Worm (Caenorhabditis elegans) whole organism, L1 larva: Measurements from ENCODE around the gene tag-329.

Experiments
- C34B4.2 ChIP-seq: sonication (generic microtip); optimal IDR thresholded peaks from 2 replicates; lab custom pipeline; 2017; ENCODE audit warnings: mild to moderate bottlenecking, missing genetic modification characterization, missing compliant biosample characterization
- F16B12.6 ChIP-seq: fragments of 150-350 bp; optimal IDR thresholded peaks from 2 replicates; lab custom pipeline; 2014; ENCODE audit warnings: missing biosample characterization, missing genetic modification characterization
- blmp-1 ChIP-seq: fragments of 150-350 bp; optimal IDR thresholded peaks from 2 replicates; lab custom pipeline; 2014; ENCODE audit warnings: missing biosample characterization, missing genetic modification characterization
- ces-1 ChIP-seq: fragments of 150-350 bp; optimal IDR thresholded peaks from 2 replicates; lab custom pipeline; 2014; ENCODE audit warnings: missing biosample characterization, missing genetic modification reagents, missing genetic modification characterization
- efl-1 ChIP-seq, 4 experiments: fragments of 150-350 bp; optimal IDR thresholded peaks in 3 of 4; peaks in 1 of 4; 1 replicate in 1 of 4; 2 replicates in 3 of 4; lab custom pipeline; 2014; ENCODE audit warnings: missing biosample characterization in 2 of 4, missing genetic modification characterization in 2 of 4, missing genetic modification reagents in 2 of 4
- egl-13 ChIP-seq: sonication (generic microtip); optimal IDR thresholded peaks from 2 replicates; lab custom pipeline; 2016; ENCODE audit warnings: missing genotype, missing genetic modification reagents, missing genetic modification characterization, missing compliant biosample characterization
- egl-27 ChIP-seq, 2 experiments: fragments of 150-350 bp in 1 of 2; sonication (generic microtip); optimal IDR thresholded peaks; 3 replicates each; lab custom pipeline; 2017 to 2018; ENCODE audit warnings: missing biosample characterization in 2 of 2, missing genetic modification characterization in 2 of 2, missing genetic modification reagents in 2 of 2
- elt-2 ChIP-seq: sonication (generic microtip); optimal IDR thresholded peaks from 2 replicates; lab custom pipeline; 2016; ENCODE audit warnings: missing genetic modification characterization, mild to moderate bottlenecking, inconsistent platforms, missing compliant biosample characterization, missing genetic modification reagents
- elt-3 ChIP-seq, 6 experiments: fragments of 150-350 bp in 1 of 6; sonication (generic microtip); optimal IDR thresholded peaks; 2 replicates each; lab custom pipeline; 2017 to 2018; ENCODE audit warnings: missing biosample characterization in 6 of 6, missing genetic modification characterization in 6 of 6, inconsistent platforms in 1 of 6
- ets-5 ChIP-seq: fragments of 200-800 bp; sonication (Bioruptor generic); IDR thresholded peaks from 2 replicates; pipeline ENCODE4 v1.3.6; 2022; ENCODE audit warnings: missing genetic modification characterization, missing compliant biosample characterization
- fkh-10 ChIP-seq: sonication (generic microtip); optimal IDR thresholded peaks from 2 replicates; lab custom pipeline; 2017; ENCODE audit warnings: missing biosample characterization, missing genetic modification reagents, missing genetic modification characterization
- fkh-8 ChIP-seq: sonication (generic microtip); optimal IDR thresholded peaks from 2 replicates; lab custom pipeline; 2016; ENCODE audit warnings: mild to moderate bottlenecking, missing genetic modification characterization, missing compliant biosample characterization
- hlh-17 ChIP-seq: fragments of 200-800 bp; sonication (Bioruptor generic); optimal IDR thresholded peaks from 2 replicates; lab custom pipeline; 2018; ENCODE audit warnings: missing genetic modification characterization, mild to moderate bottlenecking, missing compliant biosample characterization, moderate library complexity, borderline replicate concordance
- hlh-4 ChIP-seq: sonication (generic microtip); optimal IDR thresholded peaks from 2 replicates; lab custom pipeline; 2016; ENCODE audit warnings: mild to moderate bottlenecking, missing genetic modification characterization, missing compliant biosample characterization
- irx-1 ChIP-seq: sonication (generic microtip); optimal IDR thresholded peaks from 2 replicates; lab custom pipeline; 2016; ENCODE audit warnings: missing genetic modification characterization, missing compliant biosample characterization
- jun-1 ChIP-seq: fragments of 150-350 bp; optimal IDR thresholded peaks from 2 replicates; lab custom pipeline; 2014; ENCODE audit warnings: missing biosample characterization, missing genetic modification reagents, missing genetic modification characterization
- lin-14 ChIP-seq: fragments of 200-800 bp; sonication (Bioruptor generic); optimal IDR thresholded peaks from 2 replicates; lab custom pipeline; 2018; ENCODE audit warnings: mild to moderate bottlenecking, missing genetic modification characterization, moderate library complexity, missing compliant biosample characterization
- lin-35 ChIP-seq, 2 experiments: fragments of 150-350 bp; optimal IDR thresholded peaks; 2 replicates each; lab custom pipeline; 2014; ENCODE audit warnings: missing biosample characterization in 2 of 2, missing genetic modification characterization in 2 of 2, missing genetic modification reagents in 2 of 2
- mdl-1 ChIP-seq, 2 experiments: fragments of 150-350 bp; optimal IDR thresholded peaks; 2 replicates each; lab custom pipeline; 2014 to 2017; ENCODE audit warnings: missing biosample characterization in 2 of 2, missing genetic modification characterization in 2 of 2, inconsistent platforms in 1 of 2
- nhr-12 ChIP-seq: sonication (generic microtip); optimal IDR thresholded peaks from 2 replicates; lab custom pipeline; 2017; ENCODE audit warnings: missing biosample characterization, missing genetic modification characterization
- nhr-20 ChIP-seq: sonication (generic microtip); optimal IDR thresholded peaks from 2 replicates; lab custom pipeline; 2016; ENCODE audit warnings: mild to moderate bottlenecking, missing genetic modification characterization, missing compliant biosample characterization
- nhr-237 ChIP-seq: fragments of 150-350 bp; optimal IDR thresholded peaks from 2 replicates; lab custom pipeline; 2014; ENCODE audit warnings: missing biosample characterization, missing genetic modification characterization
- nhr-47 ChIP-seq: sonication (generic microtip); optimal IDR thresholded peaks from 2 replicates; lab custom pipeline; 2016; ENCODE audit warnings: mild to moderate bottlenecking, missing genetic modification characterization, moderate library complexity, missing compliant biosample characterization
- nhr-77 ChIP-seq: fragments of 150-350 bp; optimal IDR thresholded peaks from 2 replicates; lab custom pipeline; 2014; ENCODE audit warnings: missing biosample characterization, missing genetic modification characterization
- nhr-85 ChIP-seq: sonication (generic microtip); peaks from one replicate; lab custom pipeline; 2016; ENCODE audit warnings: missing genetic modification characterization, inconsistent platforms, missing compliant biosample characterization
- pqm-1 ChIP-seq: sonication (generic microtip); optimal IDR thresholded peaks from 3 replicates; lab custom pipeline; 2017; ENCODE audit warnings: missing biosample characterization, missing genetic modification characterization
- skn-1 ChIP-seq: fragments of 150-350 bp; optimal IDR thresholded peaks from 2 replicates; lab custom pipeline; 2014; ENCODE audit warnings: missing biosample characterization, missing genetic modification characterization
- snpc-4 ChIP-seq: fragments of 150-350 bp; optimal IDR thresholded peaks from 2 replicates; lab custom pipeline; 2014; ENCODE audit warnings: missing biosample characterization, missing genetic modification characterization
- swsn-7 ChIP-seq: sonication (generic microtip); optimal IDR thresholded peaks from 2 replicates; lab custom pipeline; 2016; ENCODE audit warnings: missing genetic modification characterization, missing compliant biosample characterization
- tbx-2 ChIP-seq: sonication (generic microtip); optimal IDR thresholded peaks from 2 replicates; lab custom pipeline; 2016; ENCODE audit warnings: missing genetic modification characterization, missing compliant biosample characterization
- unc-30 ChIP-seq: sonication (generic microtip); optimal IDR thresholded peaks from 2 replicates; lab custom pipeline; 2017; ENCODE audit warnings: missing biosample characterization, missing genetic modification characterization
- zag-1 ChIP-seq: fragments of 150-350 bp; optimal IDR thresholded peaks from 2 replicates; lab custom pipeline; 2014; ENCODE audit warnings: missing biosample characterization, missing genetic modification characterization
- zip-4 ChIP-seq: fragments of 200-800 bp; sonication (Bioruptor generic); optimal IDR thresholded peaks from 2 replicates; lab custom pipeline; 2018; ENCODE audit warnings: mild to moderate bottlenecking, missing genetic modification characterization, moderate library complexity, missing compliant biosample characterization
- ztf-11 ChIP-seq, 2 experiments: sonication (generic microtip); optimal IDR thresholded peaks; 2 replicates each; lab custom pipeline; 2016 to 2017; ENCODE audit warnings: missing genetic modification characterization in 2 of 2, missing biosample characterization in 1 of 2, missing compliant biosample characterization in 1 of 2

Gene tag-329

DNA sequence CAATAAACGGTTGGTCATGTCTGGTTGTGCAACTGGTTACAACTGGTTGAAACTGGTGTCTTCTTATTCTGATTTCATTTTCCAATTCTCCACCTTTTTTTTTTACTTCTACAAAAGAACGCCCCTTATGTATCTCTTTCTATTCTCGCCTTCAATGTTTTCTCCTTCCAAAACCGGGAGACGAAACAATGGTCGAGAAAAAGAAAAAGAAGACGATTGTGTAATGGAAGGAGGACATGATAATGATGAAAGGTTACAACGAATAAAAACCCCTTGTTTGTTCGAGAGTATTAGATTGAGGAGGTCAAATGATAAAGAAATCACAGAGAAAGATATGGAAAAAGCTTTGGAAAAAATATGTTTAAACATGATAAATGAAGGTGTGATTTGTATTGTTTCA lies 15.9 kb upstream of the tag-329 start, which contains the start of gene C50F4.8:
C50F4.8 (minus strand) TSS at position 28 of the 400 bp plus-strand sequence.
- TF ChIP-seq egl-13 (tag; lab: Kevin White, UChicago): no peak
- TF ChIP-seq nhr-12: no peak
- TF ChIP-seq zip-4 (GFP tag; lab: Kevin White, UChicago): no peak
- TF ChIP-seq elt-2: no peak
- no peak for TF ChIP-seq fkh-8 (tag; lab: Kevin White, UChicago)
- peak; percentile 2 for TF ChIP-seq lin-14 (GFP tag; lab: Kevin White, UChicago)
- TF ChIP-seq nhr-85 (tag; lab: Kevin White, UChicago): peak; percentile 67
- peak; percentile 89 for TF ChIP-seq blmp-1 (tag; lab: Kevin White, UChicago)
- TF ChIP-seq ztf-11 (tag; optimal IDR thresholded peaks at IDR 0.05; lab: Kevin White, UChicago): no peak
- TF ChIP-seq hlh-4: no peak
- TF ChIP-seq skn-1 (tag; lab: Kevin White, UChicago): no peak
- no peak for TF ChIP-seq irx-1 (tag; lab: Kevin White, UChicago)
- no peak for TF ChIP-seq unc-30 (tag; lab: Kevin White, UChicago)
- TF ChIP-seq elt-3 (tag; optimal IDR thresholded peaks at IDR 0.05; lab: Kevin White, UChicago): peak in 1 of 6 experiments; percentile 49
- no peak for TF ChIP-seq swsn-7

- TF ChIP-seq nhr-47 (tag; lab: Kevin White, UChicago) (no peak), efl-1 (optimal IDR thresholded peaks at IDR 0.05; lab: Kevin White, UChicago) (no peak), efl-1 (GFP tag; optimal IDR thresholded peaks at IDR 0.05 in 1 of 2; lab: Kevin White, UChicago) (peak in 1 of 2 experiments; percentile 52)
Observed at ce11 chrV:9521697-9522096, 13.0 kb upstream of the tag-329 start.

DNA sequence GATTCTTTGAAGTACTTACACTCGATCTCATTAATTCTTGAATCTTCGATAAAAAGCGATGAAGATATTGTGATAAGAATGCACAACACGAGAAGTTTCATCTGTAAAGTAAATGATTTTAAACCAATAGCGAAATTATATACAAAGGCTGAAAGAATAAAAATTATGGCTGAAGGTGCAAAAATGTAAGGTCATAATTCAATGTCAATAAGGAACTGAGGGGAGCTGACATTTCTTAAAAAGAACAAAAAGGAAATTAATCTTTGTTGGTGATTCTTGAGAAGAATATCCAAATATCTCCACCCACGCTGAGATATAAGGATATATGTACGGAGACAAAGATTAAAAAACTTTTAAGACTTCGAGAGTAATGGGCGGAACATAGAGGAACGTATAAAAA lies 10.6 kb upstream of the tag-329 start, which contains the start of gene C50F4.9:
C50F4.9 (minus strand) TSS at position 101 of the 400 bp plus-strand sequence.
- TF ChIP-seq ets-5 (no peak), egl-13 (tag; lab: Kevin White, UChicago) (no peak), blmp-1 (tag; lab: Kevin White, UChicago) (no peak), elt-2 (no peak), egl-27 (tag; optimal IDR thresholded peaks at IDR 0.05; lab: Kevin White, UChicago) (no peak)

DNA sequence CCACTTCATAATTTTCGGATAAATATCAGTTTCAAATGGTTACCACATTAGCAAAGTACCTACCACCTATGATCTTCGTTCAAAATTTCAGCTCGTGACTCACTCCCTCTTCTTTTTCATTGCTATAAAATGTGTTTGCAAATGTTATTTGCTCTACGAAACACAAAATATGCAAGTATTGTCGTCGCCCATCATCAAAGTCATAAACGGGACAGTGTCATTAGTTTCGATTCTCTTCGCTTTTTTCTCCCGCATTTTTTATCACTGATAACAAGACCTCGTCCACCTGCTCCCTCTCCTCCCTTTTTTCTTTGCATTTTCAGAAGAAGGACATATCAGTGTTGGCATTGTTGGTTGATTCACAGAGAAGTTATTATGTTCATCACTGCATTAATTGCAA lies 8.3 kb upstream of the tag-329 start, which contains the start of gene C50F4.1:
C50F4.1 (plus strand) TSS at position 324 of the 400 bp plus-strand sequence.
- peak; percentile 11 for TF ChIP-seq nhr-20
- TF ChIP-seq F16B12.6 (tag; lab: Kevin White, UChicago): no peak
- no peak for TF ChIP-seq jun-1 (tag; lab: Kevin White, UChicago)
- peak in 1 of 2 experiments; percentile 7 for TF ChIP-seq lin-35 (GFP tag; optimal IDR thresholded peaks at IDR 0.05; lab: Kevin White, UChicago)
- peak; percentile 77 for TF ChIP-seq elt-2
- TF ChIP-seq efl-1 (optimal IDR thresholded peaks at IDR 0.05; lab: Kevin White, UChicago): no peak
- peak in 1 of 2 experiments; percentile 41 for TF ChIP-seq efl-1 (GFP tag; optimal IDR thresholded peaks at IDR 0.05 in 1 of 2; lab: Kevin White, UChicago)
- TF ChIP-seq skn-1 (tag; lab: Kevin White, UChicago): no peak
- TF ChIP-seq, all 84 proteins: peak for 4

ce11 chrV:9527337-9527736 lies 7.4 kb upstream of the tag-329 start:
- no peak for TF ChIP-seq hlh-17 (GFP tag; lab: Kevin White, UChicago)
- no peak for TF ChIP-seq nhr-47 (tag; lab: Kevin White, UChicago)
- no peak for TF ChIP-seq fkh-10 (GFP tag; lab: Kevin White, UChicago)
- no peak for TF ChIP-seq C34B4.2 (tag; lab: Kevin White, UChicago)
- TF ChIP-seq tbx-2 (tag; lab: Kevin White, UChicago): no peak
- TF ChIP-seq snpc-4: no peak
- no peak for TF ChIP-seq mdl-1 (tag; optimal IDR thresholded peaks at IDR 0.05; lab: Kevin White, UChicago)
- TF ChIP-seq pqm-1 (tag; lab: Kevin White, UChicago): no peak
- no peak for TF ChIP-seq hlh-4
- no peak for TF ChIP-seq blmp-1 (tag; lab: Kevin White, UChicago)
- TF ChIP-seq nhr-77 (tag; lab: Kevin White, UChicago): no peak
- no peak for TF ChIP-seq ces-1 (GFP tag; lab: Kevin White, UChicago)
- no peak for TF ChIP-seq nhr-237
- no peak for TF ChIP-seq zag-1 (tag; lab: Kevin White, UChicago)
- TF ChIP-seq F16B12.6 (tag; lab: Kevin White, UChicago): no peak
